Worm (Caenorhabditis elegans) whole organism, midembryonic: ENCODE measurements around the gene algn-8.

Source experiments
- flt-1 ChIP-seq: fragments of 200-800 bp; sonication (Bioruptor generic); IDR thresholded peaks from 2 replicates; pipeline ENCODE4 v1.3.6; 2022; ENCODE audit warnings: missing genetic modification characterization, missing compliant biosample characterization
- med-1 ChIP-seq: sonication (generic microtip); optimal IDR thresholded peaks from 2 replicates; lab custom pipeline; 2017; ENCODE audit warnings: missing genetic modification characterization, mild to moderate bottlenecking, missing compliant biosample characterization, antibody characterized with exemption, missing genetic modification reagents; ENCODE audit not compliant: insufficient read depth
- ref-1 ChIP-seq: fragments of 200-800 bp; sonication (Bioruptor generic); conservative IDR thresholded peaks from 2 replicates; pipeline ENCODE4 v1.3.6; 2022; ENCODE audit warnings: missing genetic modification reagents, missing genetic modification characterization, missing compliant biosample characterization

ce11 chrII:9894435-9894834 is 8.2 kb upstream of the algn-8 start, which contains the start of gene F26C11.1:
- TF ChIP-seq ref-1, result no peak
- no peak for TF ChIP-seq flt-1
- TF ChIP-seq med-1, result no peak
